Fruit fly (Drosophila melanogaster) whole organism, wandering third instar larva: ENCODE results near the gene tara.
A peak's percentile ranks its signal among the peaks of the same experiment; 100 is the strongest.

Source experiments
- Abd-B ChIP-seq: fragments of >200 bp; optimal IDR thresholded peaks from 2 replicates; lab custom pipeline; 2017; ENCODE audit warnings: missing biosample characterization, missing genetic modification characterization
- CG9705 ChIP-seq: fragments of 200-800 bp; sonication (Bioruptor generic); optimal IDR thresholded peaks from 2 replicates; lab custom pipeline; 2018; ENCODE audit warnings: missing biosample characterization, mild to moderate bottlenecking, missing genetic modification characterization
- Dfd ChIP-seq: fragments of >200 bp; optimal IDR thresholded peaks from 2 replicates; lab custom pipeline; 2017; ENCODE audit warnings: missing biosample characterization, missing genetic modification characterization
- HLH106 ChIP-seq: fragments of 200-800 bp; optimal IDR thresholded peaks from 3 replicates; lab custom pipeline; 2019; ENCODE audit warnings: missing biosample characterization, mild to moderate bottlenecking, missing genetic modification characterization, moderate library complexity
- Hnf4 ChIP-seq: fragments of 200-800 bp; sonication (Bioruptor generic); optimal IDR thresholded peaks from 2 replicates; lab custom pipeline; 2016; ENCODE audit warnings: missing biosample characterization, mild to moderate bottlenecking, missing genetic modification characterization
- Hr83 ChIP-seq: fragments of 200-300 bp; sonication (Bioruptor generic); optimal IDR thresholded peaks from 2 replicates; lab custom pipeline; 2016; ENCODE audit warnings: missing biosample characterization, mild to moderate bottlenecking, missing genetic modification characterization, moderate library complexity; ENCODE audit not compliant: poor library complexity, severe bottlenecking
- Jra ChIP-seq: sonication (Bioruptor generic); optimal IDR thresholded peaks from 2 replicates; lab custom pipeline; 2016; ENCODE audit warnings: missing biosample characterization, missing genetic modification characterization
- Myc ChIP-seq: fragments of >200 bp; optimal IDR thresholded peaks from 2 replicates; lab custom pipeline; 2017
- N ChIP-seq: fragments of >200 bp; optimal IDR thresholded peaks from 2 replicates; lab custom pipeline; 2018; ENCODE audit warnings: missing biosample characterization, missing external identifiers, missing genetic modification characterization
- OdsH ChIP-seq: fragments of 200-800 bp; sonication (Bioruptor generic); optimal IDR thresholded peaks from 2 replicates; lab custom pipeline; 2016; ENCODE audit warnings: missing biosample characterization, mild to moderate bottlenecking, missing genetic modification characterization
- Rel ChIP-seq, 2 experiments: fragments of 200-800 bp; sonication (Bioruptor generic) in 1 of 2; optimal IDR thresholded peaks; 2 replicates in 1 of 2; 3 replicates in 1 of 2; lab custom pipeline; 2016 to 2019; ENCODE audit warnings: mild to moderate bottlenecking in 2 of 2, missing biosample characterization in 2 of 2, missing genetic modification characterization in 2 of 2, moderate library complexity in 1 of 2
- Sp1 ChIP-seq: fragments of 200-800 bp; sonication (Bioruptor generic); optimal IDR thresholded peaks from 3 replicates; lab custom pipeline; 2019; ENCODE audit warnings: missing biosample characterization, mild to moderate bottlenecking, missing genetic modification characterization, moderate library complexity
- Vsx2 ChIP-seq: fragments of 200-300, 225-300 bp; sonication (Bioruptor generic); optimal IDR thresholded peaks from 2 replicates; lab custom pipeline; 2018; ENCODE audit warnings: missing biosample characterization, missing genetic modification characterization; ENCODE audit not compliant: partially characterized antibody
- br ChIP-seq: fragments of 200-800 bp; sonication (Bioruptor generic); optimal IDR thresholded peaks from 2 replicates; lab custom pipeline; 2016; ENCODE audit warnings: missing biosample characterization, missing genetic modification characterization
- brk ChIP-seq: fragments of 200-800 bp; sonication (Bioruptor generic); optimal IDR thresholded peaks from 2 replicates; lab custom pipeline; 2016; ENCODE audit warnings: missing biosample characterization, mild to moderate bottlenecking, missing genetic modification characterization
- dl ChIP-seq, 2 experiments: fragments of 175-275, 200-275 bp in 1 of 2; fragments of 200-275 bp in 1 of 2; sonication (Bioruptor generic); optimal IDR thresholded peaks; lab custom pipeline; 2018; ENCODE audit warnings: mild to moderate bottlenecking in 2 of 2, missing biosample characterization in 2 of 2, missing genetic modification characterization in 2 of 2, moderate library complexity in 2 of 2; ENCODE audit not compliant: partially characterized antibody in 2 of 2, insufficient read depth in 1 of 2
- dmrt93B ChIP-seq: fragments of 200-800 bp; sonication (Bioruptor generic); optimal IDR thresholded peaks from 2 replicates; lab custom pipeline; 2018; ENCODE audit warnings: missing biosample characterization, mild to moderate bottlenecking, missing genetic modification characterization
- dsf ChIP-seq: sonication (Bioruptor generic); optimal IDR thresholded peaks from 2 replicates; lab custom pipeline; 2016; ENCODE audit warnings: missing biosample characterization, missing genetic modification characterization, borderline replicate concordance
- ey ChIP-seq: fragments of 200-800 bp; sonication (Bioruptor generic); optimal IDR thresholded peaks from 2 replicates; lab custom pipeline; 2016; ENCODE audit warnings: missing biosample characterization, missing genetic modification characterization
- foxo ChIP-seq, 2 experiments: fragments of 200-800 bp; sonication (Bioruptor generic); optimal IDR thresholded peaks; 2 replicates in 1 of 2; 3 replicates in 1 of 2; lab custom pipeline; 2016 to 2017; ENCODE audit warnings: missing biosample characterization in 2 of 2, missing genetic modification characterization in 2 of 2
- h ChIP-seq: fragments of 200-800 bp; sonication (Bioruptor generic); optimal IDR thresholded peaks from 3 replicates; lab custom pipeline; 2016; ENCODE audit warnings: missing biosample characterization, mild to moderate bottlenecking, missing genetic modification characterization
- jim ChIP-seq: fragments of 175-275, 200-325 bp; sonication (Bioruptor generic); optimal IDR thresholded peaks from 2 replicates; lab custom pipeline; 2016; ENCODE audit warnings: missing biosample characterization, mild to moderate bottlenecking, missing genetic modification characterization
- psq ChIP-seq: fragments of 200-800 bp; sonication (Bioruptor generic); optimal IDR thresholded peaks from 3 replicates; lab custom pipeline; 2017; ENCODE audit warnings: missing biosample characterization, mild to moderate bottlenecking, missing genetic modification characterization, moderate library complexity
- rgr ChIP-seq: fragments of 200-800 bp; sonication (Bioruptor generic); optimal IDR thresholded peaks from 3 replicates; lab custom pipeline; 2016; ENCODE audit warnings: missing biosample characterization, mild to moderate bottlenecking, missing genetic modification characterization
- sage ChIP-seq: fragments of 200-800 bp; sonication (Bioruptor generic); optimal IDR thresholded peaks from 2 replicates; lab custom pipeline; 2016; ENCODE audit warnings: missing biosample characterization, mild to moderate bottlenecking, missing genetic modification characterization
- sv ChIP-seq: fragments of 200-800 bp; sonication (Bioruptor generic); optimal IDR thresholded peaks from 3 replicates; lab custom pipeline; 2016; ENCODE audit warnings: missing biosample characterization, missing genetic modification characterization
- woc ChIP-seq: sonication (Bioruptor generic); optimal IDR thresholded peaks from 2 replicates; lab custom pipeline; 2016; ENCODE audit warnings: missing biosample characterization, mild to moderate bottlenecking, missing genetic modification characterization

tara gene

DNA sequence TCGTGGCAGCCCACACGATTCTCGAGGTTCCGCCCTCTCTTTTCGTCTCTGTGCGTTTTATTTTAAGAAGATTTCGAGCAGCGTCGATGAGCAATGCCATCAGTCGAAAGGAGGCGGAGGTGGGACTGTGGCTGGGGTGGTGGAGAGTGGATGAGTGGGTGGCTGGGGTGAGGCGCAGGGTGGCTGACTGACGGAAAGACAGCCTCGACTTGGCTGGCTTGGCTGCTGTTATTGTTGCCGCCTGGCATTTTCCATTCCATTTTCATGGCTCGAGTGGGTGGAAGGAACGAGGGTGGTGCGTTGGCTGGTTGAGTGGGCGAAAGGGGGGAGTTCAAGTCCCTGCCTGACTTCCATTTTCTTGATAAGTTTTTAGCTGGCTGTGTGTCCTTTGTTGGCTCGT, 30.7 kb downstream of the tara start:
- TF ChIP-seq HLH106 (peak; percentile 13), Sp1 (GFP tag; lab: Kevin White, UChicago) (no peak)

DNA sequence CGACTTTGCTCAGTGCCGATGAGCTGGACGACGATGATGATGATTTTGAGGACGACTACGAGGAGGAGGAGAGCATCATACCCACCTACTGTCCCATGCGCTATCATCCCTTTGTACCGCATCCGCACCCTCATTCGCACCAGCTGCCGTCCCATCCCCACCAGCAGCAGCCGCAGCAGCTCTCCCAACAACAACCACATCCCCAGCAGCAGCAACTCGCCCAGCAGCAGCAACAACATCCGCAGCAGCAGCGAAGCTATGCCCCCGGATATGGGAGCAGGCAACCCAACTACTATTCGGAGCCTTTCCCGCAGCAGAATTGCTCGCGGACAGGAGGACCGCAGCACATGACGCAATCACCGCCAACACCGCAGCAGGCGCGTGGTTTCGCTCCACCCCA, 31.9 kb downstream of the tara start:
- TF ChIP-seq dsf (no peak), h (no peak), Dfd (GFP tag; lab: Kevin White, UChicago) (peak; percentile 85), sv (GFP tag; lab: Kevin White, UChicago) (no peak), jim (GFP tag; lab: Kevin White, UChicago) (no peak)

DNA sequence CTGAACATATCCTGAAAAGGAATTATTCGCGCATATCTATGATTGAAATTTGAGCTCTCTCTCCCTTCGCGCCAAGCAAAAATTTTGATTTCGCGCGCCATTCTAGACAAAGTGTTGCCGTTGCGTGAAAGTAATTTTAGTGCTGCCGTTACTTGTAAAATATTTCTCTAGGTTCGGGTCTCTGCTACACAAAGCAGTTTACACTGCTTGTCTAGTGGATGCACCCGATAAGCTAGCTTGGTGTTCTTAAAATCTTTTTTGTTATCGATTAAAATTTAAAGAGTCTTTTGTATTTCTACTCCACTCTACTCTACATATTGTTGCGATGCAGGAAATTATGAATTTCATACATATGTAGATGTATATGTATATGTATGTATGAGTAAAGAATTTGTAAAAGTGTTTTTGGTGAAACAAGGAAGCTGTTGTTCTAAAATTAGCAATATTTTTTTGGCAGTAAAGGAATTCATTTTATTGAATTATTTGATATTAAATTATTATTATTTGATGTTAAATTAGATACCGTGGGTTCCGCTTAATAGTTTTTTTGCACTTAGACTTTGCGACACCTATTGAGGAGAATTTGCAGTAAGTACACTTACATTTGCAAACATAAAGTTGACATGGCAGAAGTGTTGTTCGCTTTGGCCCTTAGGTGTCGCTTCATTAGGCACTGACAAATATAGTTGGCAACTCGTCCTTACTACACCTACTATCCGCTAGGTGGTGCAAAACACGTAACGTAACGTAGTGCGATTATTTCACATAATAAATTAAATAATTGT, 35.1 kb downstream of the tara start:
- peak; percentile 24 for TF ChIP-seq ey (GFP tag; lab: Kevin White, UChicago)
- no peak for TF ChIP-seq brk (GFP tag; lab: Kevin White, UChicago)
- TF ChIP-seq rgr (GFP tag; lab: Kevin White, UChicago), result peak; percentile 58
- TF ChIP-seq Myc (lab: Kevin White, UChicago), result peak; percentile 82
- peak; percentile 41 for TF ChIP-seq HLH106
- TF ChIP-seq OdsH (GFP tag; lab: Kevin White, UChicago), result peak; percentile 63
- no peak for TF ChIP-seq Vsx2 (GFP tag; lab: Kevin White, UChicago)
- no peak for TF ChIP-seq Dfd (GFP tag; lab: Kevin White, UChicago)
- TF ChIP-seq foxo (GFP tag; optimal IDR thresholded peaks at IDR 0.05; lab: Kevin White, UChicago), result peak in 1 of 2 experiments; percentile 59
- TF ChIP-seq Hr83 (GFP tag; lab: Kevin White, UChicago), result peak; percentile 60
- TF ChIP-seq psq, result peak; percentile 16
- TF ChIP-seq CG9705 (GFP tag; lab: Kevin White, UChicago), result peak; percentile 13
- peak; percentile 66 for TF ChIP-seq br (GFP tag; lab: Kevin White, UChicago)
- no peak for TF ChIP-seq woc (GFP tag; lab: Kevin White, UChicago)
- TF ChIP-seq sv (GFP tag; lab: Kevin White, UChicago), result peak; percentile 11
- no peak for TF ChIP-seq Rel (GFP tag; optimal IDR thresholded peaks at IDR 0.05; lab: Kevin White, UChicago)
- peak; percentile 14 for TF ChIP-seq Rel (tag; optimal IDR thresholded peaks at IDR 0.05; lab: Kevin White, UChicago)

DNA sequence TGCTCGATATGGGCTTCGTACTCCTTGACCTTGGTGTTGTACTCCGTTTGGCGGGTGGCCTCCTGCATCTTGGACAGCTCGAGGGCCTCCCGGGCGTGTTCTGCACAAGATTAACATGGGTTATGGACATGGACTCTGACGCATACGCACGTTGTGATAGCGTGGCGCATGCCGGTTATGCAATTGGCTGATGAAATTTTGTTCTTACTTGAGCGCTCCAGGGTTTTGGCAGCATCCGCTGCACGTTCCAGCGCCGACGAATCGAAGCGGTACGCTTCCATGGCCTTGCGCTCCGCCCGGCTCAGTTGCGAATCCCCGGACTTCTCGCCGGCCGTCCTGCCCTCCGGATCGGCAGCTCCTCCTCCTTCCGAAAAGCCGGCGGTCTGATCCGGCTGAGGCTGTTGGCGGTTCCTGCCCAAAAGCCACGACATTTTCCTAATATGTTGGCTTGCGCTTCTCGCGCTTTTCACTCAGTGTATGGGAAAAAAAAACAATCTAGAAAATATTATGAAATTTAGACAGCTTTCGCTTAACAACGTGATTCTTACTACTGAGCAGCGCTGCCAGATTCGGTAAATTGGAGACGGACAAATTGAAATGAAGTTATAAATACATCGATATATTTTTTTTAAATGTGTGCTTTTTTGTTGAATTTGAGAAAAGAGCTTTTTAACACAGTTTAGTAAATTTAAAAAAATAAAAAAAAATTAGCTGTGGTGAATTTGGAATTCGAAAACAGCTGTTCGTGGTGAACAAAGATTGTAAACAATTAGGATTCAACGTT, 38.3 kb downstream of the tara start, which contains the start of the genes bor and asun:
Gene bor (minus strand): TSS at position 594 of the 784 bp plus-strand sequence.
Gene asun (plus strand): TSS at position 750 of the 784 bp plus-strand sequence.
- TF ChIP-seq jim (GFP tag; lab: Kevin White, UChicago) (no peak), Myc (lab: Kevin White, UChicago) (peak; percentile 31), N (GFP tag; lab: Kevin White, UChicago) (no peak), brk (GFP tag; lab: Kevin White, UChicago) (no peak), Hr83 (GFP tag; lab: Kevin White, UChicago) (peak; percentile 51), dmrt93B (GFP tag; lab: Kevin White, UChicago) (no peak), dl (GFP tag; optimal IDR thresholded peaks at IDR 0.05; lab: Kevin White, UChicago; ENCODE audit: insufficient read depth in 1 of 2, partially characterized antibody in 2 of 2) (no peak), Hnf4 (GFP tag; lab: Kevin White, UChicago) (no peak), foxo (GFP tag; optimal IDR thresholded peaks at IDR 0.05; lab: Kevin White, UChicago) (peak in 1 of 2 experiments; percentile 48), Abd-B (GFP tag; lab: Kevin White, UChicago) (no peak), sv (GFP tag; lab: Kevin White, UChicago) (no peak), sage (GFP tag; lab: Kevin White, UChicago) (no peak), br (GFP tag; lab: Kevin White, UChicago) (no peak), h (no peak), Jra (GFP tag; lab: Kevin White, UChicago) (no peak), CG9705 (GFP tag; lab: Kevin White, UChicago) (no peak), Rel (GFP tag; optimal IDR thresholded peaks at IDR 0.05; lab: Kevin White, UChicago) (no peak), Rel (tag; optimal IDR thresholded peaks at IDR 0.05; lab: Kevin White, UChicago) (no peak), ey (GFP tag; lab: Kevin White, UChicago) (peak; percentile 8)
